Fruit fly (Drosophila melanogaster): ENCODE measurements around the gene CG43121.

- no peak for TF ChIP-seq Dfd (GFP tag; optimal IDR thresholded peaks at IDR 0.05)
- TF ChIP-seq Sp1 (GFP tag; optimal IDR thresholded peaks at IDR 0.05), result no peak
- TF ChIP-seq CG9705 (GFP tag; optimal IDR thresholded peaks at IDR 0.05), result no peak
- TF ChIP-seq pan (optimal IDR thresholded peaks at IDR 0.05), result no peak
- no peak for TF ChIP-seq usp (GFP tag; optimal IDR thresholded peaks at IDR 0.05)
- TF ChIP-seq CrebA (GFP tag; optimal IDR thresholded peaks at IDR 0.05; ENCODE audit: borderline replicate concordance), result no peak
- no peak for TF ChIP-seq Jra (GFP tag; optimal IDR thresholded peaks at IDR 0.05)
- no peak for TF ChIP-seq Hr83 (GFP tag; optimal IDR thresholded peaks at IDR 0.05; ENCODE audit: poor library complexity, severe bottlenecking)
- TF ChIP-seq dsf (GFP tag; optimal IDR thresholded peaks at IDR 0.05; ENCODE audit: borderline replicate concordance), result no peak
- TF ChIP-seq Mio (GFP tag; optimal IDR thresholded peaks at IDR 0.05), result no peak
- no peak for TF ChIP-seq h (GFP tag; optimal IDR thresholded peaks at IDR 0.05)
Observed at dm6 chr3L:14635564-14635937, 36.7 kb downstream of the CG43121 start.
